Fruit fly (Drosophila melanogaster) whole organism, embryonic: ENCODE results near the gene moody.

Source experiments
- BtbVII ChIP-seq: fragments of 200-800 bp; sonication (Bioruptor generic); optimal IDR thresholded peaks from 3 replicates; lab custom pipeline; 2017; ENCODE audit warnings: missing biosample characterization, mild to moderate bottlenecking, missing genetic modification characterization
- CG12391 ChIP-seq: fragments of 200-800 bp; sonication (Bioruptor generic); optimal IDR thresholded peaks from 3 replicates; lab custom pipeline; 2018; ENCODE audit warnings: missing biosample characterization, mild to moderate bottlenecking, missing genetic modification characterization, moderate library complexity
- CG14965 ChIP-seq: fragments of 200-800 bp; sonication (Bioruptor generic); optimal IDR thresholded peaks from 2 replicates; lab custom pipeline; 2016; ENCODE audit warnings: missing biosample characterization, missing genetic modification characterization, borderline replicate concordance
- CG17328 ChIP-seq: fragments of 200-800 bp; sonication (Bioruptor generic); IDR thresholded peaks from 2 replicates; pipeline ENCODE4 v1.3.6; 2022; ENCODE audit warnings: missing biosample characterization, missing genetic modification characterization
- CG17802 ChIP-seq: fragments of 200-800 bp; sonication (Bioruptor generic); optimal IDR thresholded peaks from 2 replicates; lab custom pipeline; 2018; ENCODE audit warnings: missing biosample characterization, mild to moderate bottlenecking, missing genetic modification characterization, moderate library complexity
- CG17829 ChIP-seq: fragments of 200-800 bp; optimal IDR thresholded peaks from 2 replicates; lab custom pipeline; 2019; ENCODE audit warnings: missing biosample characterization, mild to moderate bottlenecking, missing genetic modification characterization, moderate library complexity
- CG18476 ChIP-seq: fragments of 200-800 bp; sonication (Bioruptor generic); optimal IDR thresholded peaks from 2 replicates; lab custom pipeline; 2016; ENCODE audit warnings: missing biosample characterization, mild to moderate bottlenecking, missing genetic modification characterization
- CG2129 ChIP-seq: fragments of 200-800 bp; sonication (Bioruptor generic); IDR thresholded peaks from 2 replicates; pipeline ENCODE4 v1.3.6; 2022; ENCODE audit warnings: missing biosample characterization, missing genetic modification characterization; ENCODE audit not compliant: partially characterized antibody
- CG3281 ChIP-seq: fragments of 200-800 bp; sonication (Bioruptor generic); optimal IDR thresholded peaks from 3 replicates; lab custom pipeline; 2017; ENCODE audit warnings: missing biosample characterization, mild to moderate bottlenecking, missing genetic modification characterization
- CG4707 ChIP-seq: fragments of 200-800 bp; sonication (Bioruptor generic); optimal IDR thresholded peaks from 2 replicates; lab custom pipeline; 2018; ENCODE audit warnings: missing biosample characterization, mild to moderate bottlenecking, missing genetic modification characterization, moderate library complexity
- CG4730 ChIP-seq: fragments of 200-800 bp; sonication (Bioruptor generic); IDR thresholded peaks from 2 replicates; pipeline ENCODE4 v1.3.6; 2022; ENCODE audit warnings: missing biosample characterization, missing genetic modification characterization
- CG6254 ChIP-seq: fragments of 200-800 bp; sonication (Bioruptor generic); optimal IDR thresholded peaks from 3 replicates; lab custom pipeline; 2017; ENCODE audit warnings: mild to moderate bottlenecking, missing biosample characterization, missing genetic modification reagents, missing genetic modification characterization
- CG6791 ChIP-seq: fragments of 200-800 bp; sonication (Bioruptor generic); IDR thresholded peaks from 3 replicates; pipeline ENCODE4 v1.3.6; 2022; ENCODE audit warnings: missing biosample characterization, missing genetic modification characterization; ENCODE audit not compliant: partially characterized antibody
- CG7357 ChIP-seq: fragments of 200-800 bp; sonication (Bioruptor generic); IDR thresholded peaks from 3 replicates; pipeline ENCODE4 v1.3.6; 2022; ENCODE audit warnings: missing biosample characterization, missing genetic modification characterization
- CG8924 ChIP-seq: fragments of 200-800 bp; optimal IDR thresholded peaks from 3 replicates; lab custom pipeline; 2019; ENCODE audit warnings: missing biosample characterization, mild to moderate bottlenecking, missing genetic modification characterization, moderate library complexity
- CG9609 ChIP-seq: fragments of 200-800 bp; sonication (Bioruptor generic); optimal IDR thresholded peaks from 3 replicates; lab custom pipeline; 2016; ENCODE audit warnings: missing biosample characterization, missing genetic modification characterization
- CG9727 ChIP-seq: fragments of 200-800 bp; sonication (Bioruptor generic); optimal IDR thresholded peaks from 3 replicates; lab custom pipeline; 2017; ENCODE audit warnings: missing biosample characterization, mild to moderate bottlenecking, missing genetic modification characterization
- CrebB ChIP-seq: fragments of 200-800 bp; sonication (Bioruptor generic); optimal IDR thresholded peaks from 3 replicates; lab custom pipeline; 2018; ENCODE audit warnings: missing biosample characterization, mild to moderate bottlenecking, missing genetic modification characterization
- D19A ChIP-seq: fragments of 200-800 bp; optimal IDR thresholded peaks from 3 replicates; lab custom pipeline; 2019; ENCODE audit warnings: missing biosample characterization, mild to moderate bottlenecking, missing genetic modification characterization, moderate library complexity
- Dek ChIP-seq: fragments of 200-800 bp; sonication (Bioruptor generic); optimal IDR thresholded peaks from 3 replicates; lab custom pipeline; 2019; ENCODE audit warnings: missing biosample characterization, mild to moderate bottlenecking, missing genetic modification characterization, moderate library complexity
- Drgx ChIP-seq: fragments of 200-800 bp; sonication (Bioruptor generic); IDR thresholded peaks from 2 replicates; pipeline ENCODE4 v1.3.6; 2022; ENCODE audit warnings: missing biosample characterization, missing genetic modification characterization
- Fer2 ChIP-seq: fragments of 200-800 bp; sonication (Bioruptor generic); optimal IDR thresholded peaks from 2 replicates; lab custom pipeline; 2018; ENCODE audit warnings: missing biosample characterization, mild to moderate bottlenecking, missing genetic modification characterization, moderate library complexity
- Med ChIP-seq: fragments of 200-800 bp; sonication (Bioruptor generic); peaks from one replicate; lab custom pipeline; 2016; ENCODE audit warnings: missing biosample characterization, missing genetic modification characterization, mild to moderate bottlenecking, inconsistent platforms, moderate library complexity
- NK7.1 ChIP-seq: fragments of 200-800 bp; sonication (Bioruptor generic); optimal IDR thresholded peaks from 3 replicates; lab custom pipeline; 2016; ENCODE audit warnings: missing biosample characterization, missing genetic modification characterization
- Poxn ChIP-seq: fragments of 200-800 bp; sonication (Bioruptor generic); IDR thresholded peaks from 2 replicates; pipeline ENCODE4 v1.3.6; 2022; ENCODE audit warnings: missing biosample characterization, missing genetic modification characterization
- Ravus ChIP-seq: fragments of 200-800 bp; sonication (Bioruptor generic); IDR thresholded peaks from 2 replicates; pipeline ENCODE4 v1.3.6; 2022; ENCODE audit warnings: missing biosample characterization, missing genetic modification characterization
- Sin3A ChIP-seq: fragments of >200 bp; optimal IDR thresholded peaks from 2 replicates; lab custom pipeline; 2018
- Sox100B ChIP-seq: fragments of 200-800 bp; sonication (Bioruptor generic); optimal IDR thresholded peaks from 3 replicates; lab custom pipeline; 2018; ENCODE audit warnings: missing biosample characterization, mild to moderate bottlenecking, missing genetic modification characterization
- Stat92E ChIP-seq, 3 experiments: fragments of >200 bp in 2 of 3; fragments of 200-800 bp in 1 of 3; sonication (Bioruptor generic) in 1 of 3; optimal IDR thresholded peaks; 2 replicates each; lab custom pipeline; 2017 to 2019; ENCODE audit warnings: missing biosample characterization in 3 of 3, missing genetic modification characterization in 3 of 3, mild to moderate bottlenecking in 1 of 3, moderate library complexity in 1 of 3
- Taf1 ChIP-seq: fragments of 200-800 bp; sonication (Bioruptor generic); IDR thresholded peaks from 2 replicates; pipeline ENCODE4 v1.3.6; 2022; ENCODE audit warnings: missing biosample characterization, missing genetic modification characterization
- Xbp1 ChIP-seq: fragments of 200-800 bp; sonication (Bioruptor generic); optimal IDR thresholded peaks from 3 replicates; lab custom pipeline; 2016; ENCODE audit warnings: missing biosample characterization, mild to moderate bottlenecking, missing genetic modification characterization
- ash1 ChIP-seq: fragments of 200-800 bp; sonication (Bioruptor generic); optimal IDR thresholded peaks from 2 replicates; lab custom pipeline; 2018; ENCODE audit warnings: missing biosample characterization, mild to moderate bottlenecking, missing genetic modification characterization
- btn ChIP-seq: fragments of 200-800 bp; sonication (Bioruptor generic); optimal IDR thresholded peaks from 2 replicates; lab custom pipeline; 2016; ENCODE audit warnings: missing biosample characterization, missing genetic modification characterization
- crol ChIP-seq: fragments of 200-800 bp; sonication (Bioruptor generic); IDR thresholded peaks from 2 replicates; pipeline ENCODE4 v1.3.6; 2022; ENCODE audit warnings: missing biosample characterization, missing genetic modification characterization
- dimm ChIP-seq: fragments of 200-800 bp; sonication (Bioruptor generic); IDR thresholded peaks from 2 replicates; pipeline ENCODE4 v1.3.6; 2022; ENCODE audit warnings: missing biosample characterization, missing genetic modification characterization
- gsb-n ChIP-seq: fragments of 200-800 bp; sonication (Bioruptor generic); optimal IDR thresholded peaks from 3 replicates; lab custom pipeline; 2018; ENCODE audit warnings: missing biosample characterization, mild to moderate bottlenecking, missing genetic modification characterization
- her ChIP-seq: fragments of 200-800 bp; sonication (Bioruptor generic); optimal IDR thresholded peaks from 2 replicates; lab custom pipeline; 2016; ENCODE audit warnings: missing biosample characterization, missing genetic modification characterization
- inv ChIP-seq: fragments of 200-800 bp; sonication (Bioruptor generic); IDR thresholded peaks from 2 replicates; pipeline ENCODE4 v1.3.6; 2022; ENCODE audit warnings: missing biosample characterization, missing genetic modification characterization; ENCODE audit not compliant: partially characterized antibody
- jigr1 ChIP-seq: fragments of 200-800 bp; sonication (Bioruptor generic); IDR thresholded peaks from 3 replicates; pipeline ENCODE4 v1.3.6; 2022; ENCODE audit warnings: missing biosample characterization, missing genetic modification characterization
- kni ChIP-seq: fragments of 200-800 bp; sonication (Bioruptor generic); optimal IDR thresholded peaks from 3 replicates; lab custom pipeline; 2017; ENCODE audit warnings: mild to moderate bottlenecking, missing biosample characterization, missing genetic modification reagents, missing genetic modification characterization
- lab ChIP-seq: fragments of 200-800 bp; sonication (Bioruptor generic); optimal IDR thresholded peaks from 3 replicates; lab custom pipeline; 2017; ENCODE audit warnings: missing biosample characterization, missing genetic modification characterization, mild to moderate bottlenecking, moderate library complexity, missing genetic modification reagents
- lbe ChIP-seq: fragments of 200-800 bp; sonication (Bioruptor generic); optimal IDR thresholded peaks from 2 replicates; lab custom pipeline; 2016; ENCODE audit warnings: missing biosample characterization, mild to moderate bottlenecking, missing genetic modification characterization
- mirr ChIP-seq: fragments of 200-800 bp; sonication (Bioruptor generic); optimal IDR thresholded peaks from 3 replicates; lab custom pipeline; 2018; ENCODE audit warnings: missing biosample characterization, mild to moderate bottlenecking, missing genetic modification characterization
- org-1 ChIP-seq: fragments of 200-800 bp; sonication (Bioruptor generic); optimal IDR thresholded peaks from 2 replicates; lab custom pipeline; 2017; ENCODE audit warnings: missing biosample characterization, missing genetic modification characterization
- otp ChIP-seq: fragments of 200-800 bp; sonication (Bioruptor generic); IDR thresholded peaks from 3 replicates; pipeline ENCODE4, ENCODE4 v1.3.6; 2022; ENCODE audit warnings: missing biosample characterization, missing genetic modification characterization
- peb ChIP-seq: fragments of 200-800 bp; sonication (Bioruptor generic); IDR thresholded peaks from 2 replicates; pipeline ENCODE4 v1.3.6; 2022; ENCODE audit warnings: missing biosample characterization, missing genetic modification characterization
- unpg ChIP-seq: fragments of 200-800 bp; sonication (Bioruptor generic); optimal IDR thresholded peaks from 3 replicates; lab custom pipeline; 2018; ENCODE audit warnings: missing biosample characterization, mild to moderate bottlenecking, missing genetic modification characterization, moderate library complexity
- vnd ChIP-seq: fragments of 200-800 bp; sonication (Bioruptor generic); IDR thresholded peaks from 3 replicates; pipeline ENCODE4 v1.3.6; 2022; ENCODE audit warnings: missing biosample characterization, missing genetic modification characterization; ENCODE audit not compliant: partially characterized antibody
- wor ChIP-seq: fragments of 200-800 bp; sonication (Bioruptor generic); IDR thresholded peaks from 2 replicates; pipeline ENCODE4 v1.3.6; 2022; ENCODE audit warnings: missing biosample characterization, missing genetic modification characterization
- yki ChIP-seq: fragments of >200 bp; optimal IDR thresholded peaks from 3 replicates; lab custom pipeline; 2018
- zen ChIP-seq: fragments of 200-800 bp; sonication (Bioruptor generic); optimal IDR thresholded peaks from 3 replicates; lab custom pipeline; 2018; ENCODE audit warnings: missing biosample characterization, mild to moderate bottlenecking, missing genetic modification characterization, moderate library complexity
- zf30C ChIP-seq: fragments of 200-800 bp; sonication (Bioruptor generic); optimal IDR thresholded peaks from 3 replicates; lab custom pipeline; 2018; ENCODE audit warnings: missing biosample characterization, mild to moderate bottlenecking, missing genetic modification characterization

moody gene

dm6 chrX:2073325-2073724 lies 23.4 kb upstream of the moody start, which contains the start of gene CG4199 (continued):
- TF ChIP-seq D19A (tag; lab: Kevin White, UChicago) (no peak), zf30C (GFP tag; lab: Kevin White, UChicago) (no peak), crol (GFP tag; lab: Robert Waterston, UW) (no peak), CG9727 (peak; percentile 16), otp (GFP tag; lab: Robert Waterston, UW) (no peak), Sin3A (lab: Kevin White, UChicago) (peak; percentile 15), CrebB (tag; lab: Kevin White, UChicago) (no peak), Taf1 (GFP tag; lab: Robert Waterston, UW) (no peak), Fer2 (tag; lab: Kevin White, UChicago) (no peak), vnd (GFP tag; lab: Robert Waterston, UW) (no peak), kni (GFP tag; lab: Kevin White, UChicago) (no peak), yki (lab: Kevin White, UChicago) (no peak), CG6254 (GFP tag; lab: Kevin White, UChicago) (no peak), Ravus (GFP tag; lab: Robert Waterston, UW) (no peak), peb (GFP tag; lab: Robert Waterston, UW) (no peak), CG7357 (GFP tag; lab: Robert Waterston, UW) (no peak), CG17829 (tag; lab: Kevin White, UChicago) (peak; percentile 18), Drgx (peak; percentile 20; the same call in 1 of the 2 replicates), CG9609 (no peak), CG17802 (no peak), ash1 (GFP tag; lab: Kevin White, UChicago) (no peak), CG4707 (GFP tag; lab: Kevin White, UChicago) (no peak), zen (tag; lab: Kevin White, UChicago) (no peak), CG8924 (tag; lab: Kevin White, UChicago) (no peak), NK7.1 (no peak), CG6791 (GFP tag; lab: Robert Waterston, UW) (peak; percentile 36; the same call in 1 of the 3 replicates), unpg (GFP tag; lab: Kevin White, UChicago) (no peak), jigr1 (GFP tag; lab: Robert Waterston, UW) (no peak), CG18476 (GFP tag; lab: Kevin White, UChicago) (no peak), wor (GFP tag; lab: Robert Waterston, UW) (no peak), dimm (GFP tag; lab: Robert Waterston, UW) (no peak), Stat92E (GFP tag; optimal IDR thresholded peaks at IDR 0.05; lab: Kevin White, UChicago) (no peak), Dek (no peak), mirr (no peak), Poxn (GFP tag; lab: Robert Waterston, UW) (no peak), BtbVII (GFP tag; lab: Kevin White, UChicago) (no peak), CG12391 (tag; lab: Kevin White, UChicago) (no peak), btn (GFP tag; lab: Kevin White, UChicago) (no peak), lbe (no peak), CG17328 (GFP tag; lab: Robert Waterston, UW) (no peak), CG4730 (GFP tag; lab: Robert Waterston, UW) (no peak), gsb-n (no peak), lab (GFP tag; lab: Kevin White, UChicago) (peak; percentile 32), her (GFP tag; lab: Kevin White, UChicago) (no peak), Xbp1 (GFP tag; lab: Kevin White, UChicago) (no peak), Med (GFP tag; lab: Kevin White, UChicago) (peak; percentile 87), Sox100B (GFP tag; lab: Kevin White, UChicago) (no peak), CG2129 (GFP tag; lab: Robert Waterston, UW) (no peak), CG3281 (GFP tag; lab: Kevin White, UChicago) (no peak), CG14965 (no peak), org-1 (GFP tag; lab: Kevin White, UChicago) (no peak), inv (GFP tag; lab: Robert Waterston, UW) (no peak)
